Worm (Caenorhabditis elegans) whole organism, L1 larva: ENCODE results near the gene F21C10.5.

Experiments
- C16A3.4 ChIP-seq: fragments of 150-350 bp; optimal IDR thresholded peaks from 2 replicates; lab custom pipeline; 2014; ENCODE audit warnings: missing biosample characterization, missing genetic modification characterization
- F16B12.6 ChIP-seq: fragments of 150-350 bp; optimal IDR thresholded peaks from 2 replicates; lab custom pipeline; 2014; ENCODE audit warnings: missing biosample characterization, missing genetic modification characterization
- aha-1 ChIP-seq: fragments of 150-350 bp; optimal IDR thresholded peaks from 2 replicates; lab custom pipeline; 2014; ENCODE audit warnings: missing biosample characterization, missing genetic modification characterization
- aly-2 ChIP-seq: fragments of 150-350 bp; optimal IDR thresholded peaks from 2 replicates; lab custom pipeline; 2014; ENCODE audit warnings: missing biosample characterization, missing genetic modification characterization
- ama-1 ChIP-seq: fragments of 150-350 bp; optimal IDR thresholded peaks from 2 replicates; lab custom pipeline; 2014
- ceh-63 ChIP-seq: fragments of 200-800 bp; sonication (Bioruptor generic); optimal IDR thresholded peaks from 2 replicates; lab custom pipeline; 2018; ENCODE audit warnings: mild to moderate bottlenecking, missing genetic modification characterization, missing compliant biosample characterization
- ceh-8 ChIP-seq: fragments of 200-800 bp; sonication (Bioruptor generic); optimal IDR thresholded peaks from 2 replicates; lab custom pipeline; 2018; ENCODE audit warnings: mild to moderate bottlenecking, missing genetic modification characterization, moderate library complexity, missing compliant biosample characterization
- ceh-88 ChIP-seq: fragments of 200-800 bp; sonication (Bioruptor generic); IDR thresholded peaks from 2 replicates; pipeline ENCODE4 v1.3.6; 2022; ENCODE audit warnings: missing genetic modification characterization, missing compliant biosample characterization
- ceh-90 ChIP-seq: sonication (generic microtip); optimal IDR thresholded peaks from 2 replicates; lab custom pipeline; 2016; ENCODE audit warnings: missing genetic modification characterization, missing compliant biosample characterization
- ces-1 ChIP-seq: fragments of 150-350 bp; optimal IDR thresholded peaks from 2 replicates; lab custom pipeline; 2014; ENCODE audit warnings: missing biosample characterization, missing genetic modification reagents, missing genetic modification characterization
- dpl-1 ChIP-seq, 3 experiments: fragments of 150-350 bp in 2 of 3; sonication (generic microtip) in 1 of 3; optimal IDR thresholded peaks; 2 replicates each; lab custom pipeline; 2014 to 2017; ENCODE audit warnings: missing biosample characterization in 3 of 3, missing genetic modification characterization in 3 of 3, missing genetic modification reagents in 3 of 3
- dsc-1 ChIP-seq: sonication (generic microtip); optimal IDR thresholded peaks from 2 replicates; lab custom pipeline; 2016; ENCODE audit warnings: mild to moderate bottlenecking, missing genetic modification characterization, missing compliant biosample characterization
- egl-27 ChIP-seq, 2 experiments: fragments of 150-350 bp in 1 of 2; sonication (generic microtip); optimal IDR thresholded peaks; 3 replicates each; lab custom pipeline; 2017 to 2018; ENCODE audit warnings: missing biosample characterization in 2 of 2, missing genetic modification characterization in 2 of 2, missing genetic modification reagents in 2 of 2
- fkh-4 ChIP-seq: sonication (generic microtip); optimal IDR thresholded peaks from 2 replicates; lab custom pipeline; 2016; ENCODE audit warnings: missing compliant biosample characterization, missing genetic modification characterization, borderline replicate concordance
- fkh-8 ChIP-seq: sonication (generic microtip); optimal IDR thresholded peaks from 2 replicates; lab custom pipeline; 2016; ENCODE audit warnings: mild to moderate bottlenecking, missing genetic modification characterization, missing compliant biosample characterization
- hlh-17 ChIP-seq: fragments of 200-800 bp; sonication (Bioruptor generic); optimal IDR thresholded peaks from 2 replicates; lab custom pipeline; 2018; ENCODE audit warnings: missing genetic modification characterization, mild to moderate bottlenecking, missing compliant biosample characterization, moderate library complexity, borderline replicate concordance
- hlh-4 ChIP-seq: sonication (generic microtip); optimal IDR thresholded peaks from 2 replicates; lab custom pipeline; 2016; ENCODE audit warnings: mild to moderate bottlenecking, missing genetic modification characterization, missing compliant biosample characterization
- irx-1 ChIP-seq: sonication (generic microtip); optimal IDR thresholded peaks from 2 replicates; lab custom pipeline; 2016; ENCODE audit warnings: missing genetic modification characterization, missing compliant biosample characterization
- isw-1 ChIP-seq: fragments of 200-800 bp; sonication (Bioruptor generic); IDR thresholded peaks from 2 replicates; pipeline ENCODE4 v1.3.6; 2022; ENCODE audit warnings: missing genetic modification characterization, missing compliant biosample characterization
- jun-1 ChIP-seq: fragments of 150-350 bp; optimal IDR thresholded peaks from 2 replicates; lab custom pipeline; 2014; ENCODE audit warnings: missing biosample characterization, missing genetic modification reagents, missing genetic modification characterization
- lin-13 ChIP-seq: fragments of 150-350 bp; optimal IDR thresholded peaks from 2 replicates; lab custom pipeline; 2014; ENCODE audit warnings: missing biosample characterization, missing genetic modification reagents, missing genetic modification characterization
- lin-15B ChIP-seq: fragments of 150-350 bp; sonication (generic microtip); optimal IDR thresholded peaks from 3 replicates; lab custom pipeline; 2014; ENCODE audit warnings: missing biosample characterization, missing genetic modification characterization
- lin-35 ChIP-seq, 2 experiments: fragments of 150-350 bp; optimal IDR thresholded peaks; 2 replicates each; lab custom pipeline; 2014; ENCODE audit warnings: missing biosample characterization in 2 of 2, missing genetic modification characterization in 2 of 2, missing genetic modification reagents in 2 of 2
- lin-39 ChIP-seq: fragments of 150-350 bp; optimal IDR thresholded peaks from 2 replicates; lab custom pipeline; 2014; ENCODE audit warnings: missing biosample characterization, missing genetic modification reagents, missing genetic modification characterization
- lir-3 ChIP-seq: sonication (generic microtip); optimal IDR thresholded peaks from 2 replicates; lab custom pipeline; 2016; ENCODE audit warnings: mild to moderate bottlenecking, missing genetic modification characterization, moderate library complexity, missing compliant biosample characterization; ENCODE audit not compliant: poor library complexity
- mef-2 ChIP-seq: fragments of 150-350 bp; optimal IDR thresholded peaks from 2 replicates; lab custom pipeline; 2014; ENCODE audit warnings: missing biosample characterization, missing genetic modification characterization
- nhr-11 ChIP-seq: fragments of 150-350 bp; optimal IDR thresholded peaks from 2 replicates; lab custom pipeline; 2014; ENCODE audit warnings: missing biosample characterization, missing genetic modification characterization
- nhr-19 ChIP-seq: fragments of 200-800 bp; sonication (Bioruptor generic); conservative IDR thresholded peaks from 2 replicates; pipeline ENCODE4 v1.3.6; 2022; ENCODE audit warnings: missing genetic modification characterization, missing compliant biosample characterization
- nhr-20 ChIP-seq: sonication (generic microtip); optimal IDR thresholded peaks from 2 replicates; lab custom pipeline; 2016; ENCODE audit warnings: mild to moderate bottlenecking, missing genetic modification characterization, missing compliant biosample characterization
- nhr-237 ChIP-seq: fragments of 150-350 bp; optimal IDR thresholded peaks from 2 replicates; lab custom pipeline; 2014; ENCODE audit warnings: missing biosample characterization, missing genetic modification characterization
- nhr-71 ChIP-seq: sonication (generic microtip); optimal IDR thresholded peaks from 2 replicates; lab custom pipeline; 2016; ENCODE audit warnings: mild to moderate bottlenecking, missing genetic modification characterization, moderate library complexity, missing compliant biosample characterization
- nhr-77 ChIP-seq: fragments of 150-350 bp; optimal IDR thresholded peaks from 2 replicates; lab custom pipeline; 2014; ENCODE audit warnings: missing biosample characterization, missing genetic modification characterization
- nhr-84 ChIP-seq: sonication (generic microtip); optimal IDR thresholded peaks from 2 replicates; lab custom pipeline; 2017; ENCODE audit warnings: missing biosample characterization, missing genetic modification characterization
- nhr-85 ChIP-seq: sonication (generic microtip); peaks from one replicate; lab custom pipeline; 2016; ENCODE audit warnings: missing genetic modification characterization, inconsistent platforms, missing compliant biosample characterization
- nhr-90 ChIP-seq: sonication (generic microtip); optimal IDR thresholded peaks from 2 replicates; lab custom pipeline; 2016; ENCODE audit warnings: mild to moderate bottlenecking, missing genetic modification characterization, missing compliant biosample characterization; ENCODE audit not compliant: poor library complexity
- pag-3 ChIP-seq: sonication (generic microtip); optimal IDR thresholded peaks from 2 replicates; lab custom pipeline; 2017; ENCODE audit warnings: missing genetic modification characterization, mild to moderate bottlenecking, missing compliant biosample characterization, antibody characterized with exemption, borderline replicate concordance; ENCODE audit not compliant: insufficient read depth
- pax-3 ChIP-seq: fragments of 200-800 bp; sonication (Bioruptor generic); optimal IDR thresholded peaks from 2 replicates; lab custom pipeline; 2018; ENCODE audit warnings: mild to moderate bottlenecking, missing genetic modification characterization, moderate library complexity, missing compliant biosample characterization
- pqm-1 ChIP-seq: sonication (generic microtip); optimal IDR thresholded peaks from 3 replicates; lab custom pipeline; 2017; ENCODE audit warnings: missing biosample characterization, missing genetic modification characterization
- snu-23 ChIP-seq: sonication (generic microtip); optimal IDR thresholded peaks from 2 replicates; lab custom pipeline; 2016; ENCODE audit warnings: missing genetic modification characterization, missing compliant biosample characterization
- sox-4 ChIP-seq: sonication (generic microtip); optimal IDR thresholded peaks from 2 replicates; lab custom pipeline; 2016; ENCODE audit warnings: missing genetic modification characterization, missing compliant biosample characterization
- sptf-1 ChIP-seq: fragments of 150-350 bp; optimal IDR thresholded peaks from 2 replicates; lab custom pipeline; 2014; ENCODE audit warnings: missing biosample characterization, missing genetic modification characterization
- sup-37 ChIP-seq: fragments of 200-800 bp; sonication (Bioruptor generic); optimal IDR thresholded peaks from 2 replicates; lab custom pipeline; 2018; ENCODE audit warnings: mild to moderate bottlenecking, missing genetic modification characterization, missing compliant biosample characterization
- swsn-7 ChIP-seq: sonication (generic microtip); optimal IDR thresholded peaks from 2 replicates; lab custom pipeline; 2016; ENCODE audit warnings: missing genetic modification characterization, missing compliant biosample characterization
- tlp-1 ChIP-seq: fragments of 150-350 bp; optimal IDR thresholded peaks from 2 replicates; lab custom pipeline; 2014; ENCODE audit warnings: missing biosample characterization, missing genetic modification characterization
- unc-130 ChIP-seq: fragments of 150-350 bp; optimal IDR thresholded peaks from 2 replicates; lab custom pipeline; 2017; ENCODE audit warnings: missing biosample characterization, missing genetic modification characterization, inconsistent platforms
- unc-86 ChIP-seq: sonication (generic microtip); optimal IDR thresholded peaks from 2 replicates; lab custom pipeline; 2016; ENCODE audit warnings: missing genetic modification characterization, missing compliant biosample characterization
- unc-98 ChIP-seq: fragments of 200-800 bp; sonication (Bioruptor generic); IDR thresholded peaks from 2 replicates; pipeline ENCODE4 v1.3.6; 2022; ENCODE audit warnings: missing genetic modification characterization, missing compliant biosample characterization
- xbp-1 ChIP-seq: sonication (generic microtip); optimal IDR thresholded peaks from 2 replicates; lab custom pipeline; 2016; ENCODE audit warnings: missing genetic modification characterization, missing compliant biosample characterization
- ztf-11 ChIP-seq, 2 experiments: sonication (generic microtip); optimal IDR thresholded peaks; 2 replicates each; lab custom pipeline; 2016 to 2017; ENCODE audit warnings: missing genetic modification characterization in 2 of 2, missing biosample characterization in 1 of 2, missing compliant biosample characterization in 1 of 2
- ztf-4 ChIP-seq: fragments of 150-350 bp; optimal IDR thresholded peaks from 2 replicates; lab custom pipeline; 2014; ENCODE audit warnings: missing biosample characterization, missing genetic modification characterization

F21C10.5 gene

ce11 chrV:9098280-9098973 is 27.0 kb upstream of the F21C10.5 start, which contains the start of gene F21C10.9 (continued):
- TF ChIP-seq xbp-1 (tag; lab: Kevin White, UChicago) (no peak), snu-23 (GFP tag; lab: Kevin White, UChicago) (peak; percentile 7), ces-1 (GFP tag; lab: Kevin White, UChicago) (no peak), nhr-20 (tag; lab: Kevin White, UChicago) (peak; percentile 57), nhr-237 (tag; lab: Kevin White, UChicago) (no peak), tlp-1 (tag; lab: Kevin White, UChicago) (no peak), swsn-7 (tag; lab: Kevin White, UChicago) (no peak), aha-1 (tag; lab: Kevin White, UChicago) (no peak), ztf-11 (tag; optimal IDR thresholded peaks at IDR 0.05; lab: Kevin White, UChicago) (no peak), fkh-4 (tag; lab: Kevin White, UChicago) (no peak), lin-15B (no peak), pag-3 (no peak), C16A3.4 (tag; lab: Kevin White, UChicago) (no peak), nhr-84 (tag; lab: Kevin White, UChicago) (no peak), lin-35 (GFP tag; optimal IDR thresholded peaks at IDR 0.05; lab: Kevin White, UChicago) (peak in 1 of 2 experiments; percentile 50), ceh-8 (no peak), nhr-77 (no peak), ceh-90 (tag; lab: Kevin White, UChicago) (no peak), lin-39 (tag; lab: Kevin White, UChicago) (no peak), pax-3 (tag; lab: Kevin White, UChicago) (no peak), F16B12.6 (tag; lab: Kevin White, UChicago) (no peak), mef-2 (no peak), pqm-1 (tag; lab: Kevin White, UChicago) (no peak), jun-1 (tag; lab: Kevin White, UChicago) (no peak), ama-1 (no peak)

ce11 chrV:9101062-9101461 is 24.4 kb upstream of the F21C10.5 start, which contains the start of gene frpr-6:
frpr-6 (minus strand) TSS chrV:9101162.
- TF ChIP-seq lir-3 (tag; lab: Kevin White, UChicago) (no peak), sptf-1 (no peak), nhr-85 (tag; lab: Kevin White, UChicago) (no peak), unc-130 (no peak), nhr-77 (no peak), ztf-4 (tag; lab: Kevin White, UChicago) (no peak), pag-3 (no peak), sup-37 (GFP tag; lab: Kevin White, UChicago) (no peak), unc-98 (no peak), nhr-11 (tag; lab: Kevin White, UChicago) (no peak), egl-27 (tag; optimal IDR thresholded peaks at IDR 0.05; lab: Kevin White, UChicago) (no peak), tlp-1 (tag; lab: Kevin White, UChicago) (no peak), aly-2 (tag; lab: Kevin White, UChicago) (no peak), ceh-88 (no peak), ceh-8 (no peak), swsn-7 (tag; lab: Kevin White, UChicago) (no peak), dpl-1 (GFP tag; optimal IDR thresholded peaks at IDR 0.05; lab: Kevin White, UChicago) (no peak), nhr-19 (GFP tag; lab: Robert Waterston, UW) (no peak), nhr-84 (tag; lab: Kevin White, UChicago) (no peak), lin-13 (GFP tag; lab: Kevin White, UChicago) (no peak)

ce11 chrV:9108219-9108618 is 17.2 kb upstream of the F21C10.5 start, which contains the start of gene F21C10.18:
F21C10.18 (plus strand) TSS chrV:9108519.
- TF ChIP-seq nhr-19 (GFP tag; lab: Robert Waterston, UW): no peak
- TF ChIP-seq fkh-4 (tag; lab: Kevin White, UChicago): no peak
- TF ChIP-seq hlh-4 (tag; lab: Kevin White, UChicago): no peak
- no peak for TF ChIP-seq fkh-8 (tag; lab: Kevin White, UChicago)
- TF ChIP-seq xbp-1 (tag; lab: Kevin White, UChicago): no peak
- TF ChIP-seq pqm-1 (tag; lab: Kevin White, UChicago): no peak
- TF ChIP-seq unc-86 (tag; lab: Kevin White, UChicago): no peak
- no peak for TF ChIP-seq hlh-17 (GFP tag; lab: Kevin White, UChicago)
- TF ChIP-seq ceh-90 (tag; lab: Kevin White, UChicago): no peak
- no peak for TF ChIP-seq isw-1
- TF ChIP-seq ceh-63 (GFP tag; lab: Kevin White, UChicago): no peak
- no peak for TF ChIP-seq nhr-71 (tag; lab: Kevin White, UChicago)
- TF ChIP-seq nhr-90 (tag; lab: Kevin White, UChicago): no peak
- TF ChIP-seq irx-1 (tag; lab: Kevin White, UChicago): no peak
- no peak for TF ChIP-seq dsc-1
- no peak for TF ChIP-seq sox-4
- no peak for TF ChIP-seq ceh-88
